Worm (Caenorhabditis elegans) whole organism, early embryonic: ENCODE results near the gene clc-2.

Experiments
- B0310.2 ChIP-seq: sonication (generic microtip); optimal IDR thresholded peaks from 2 replicates; lab custom pipeline; 2016; ENCODE audit warnings: mild to moderate bottlenecking, missing genetic modification characterization, missing compliant biosample characterization
- F13C5.2 ChIP-seq: sonication (generic microtip); optimal IDR thresholded peaks from 2 replicates; lab custom pipeline; 2017; ENCODE audit warnings: mild to moderate bottlenecking, missing genetic modification characterization, inconsistent platforms, missing compliant biosample characterization
- aly-1 ChIP-seq: sonication (generic microtip); optimal IDR thresholded peaks from 2 replicates; lab custom pipeline; 2016; ENCODE audit warnings: missing genetic modification characterization, missing compliant biosample characterization
- ama-1 ChIP-seq: fragments of 150-350 bp; optimal IDR thresholded peaks from 2 replicates; lab custom pipeline; 2014
- ceh-13 ChIP-seq: fragments of 200-800 bp; sonication (Bioruptor generic); optimal IDR thresholded peaks from 2 replicates; lab custom pipeline; 2018; ENCODE audit warnings: mild to moderate bottlenecking, missing genetic modification characterization, missing compliant biosample characterization
- ceh-36 ChIP-seq: sonication (generic microtip); optimal IDR thresholded peaks from 2 replicates; lab custom pipeline; 2016; ENCODE audit warnings: missing genetic modification characterization, inconsistent platforms, missing compliant biosample characterization
- ets-7 ChIP-seq: sonication (generic microtip); optimal IDR thresholded peaks from 2 replicates; lab custom pipeline; 2016; ENCODE audit warnings: missing genotype, missing genetic modification characterization, missing compliant biosample characterization
- flt-1 ChIP-seq: fragments of 200-800 bp; sonication (Bioruptor generic); IDR thresholded peaks from 2 replicates; pipeline ENCODE4 v1.3.6; 2022; ENCODE audit warnings: missing genetic modification characterization, missing compliant biosample characterization
- hmbx-1 ChIP-seq: sonication (generic microtip); optimal IDR thresholded peaks from 2 replicates; lab custom pipeline; 2016; ENCODE audit warnings: mild to moderate bottlenecking, missing genetic modification characterization, missing compliant biosample characterization
- hmg-4 ChIP-seq: fragments of 200-800 bp; sonication (Bioruptor generic); optimal IDR thresholded peaks from 2 replicates; lab custom pipeline; 2018; ENCODE audit warnings: mild to moderate bottlenecking, missing genetic modification characterization, missing compliant biosample characterization
- hnd-1 ChIP-seq: sonication (generic microtip); optimal IDR thresholded peaks from 2 replicates; lab custom pipeline; 2016; ENCODE audit warnings: missing genetic modification characterization, missing compliant biosample characterization
- pes-1 ChIP-seq: fragments of 200-800 bp; sonication (Bioruptor generic); IDR thresholded peaks from 2 replicates; pipeline ENCODE4 v1.3.6; 2022; ENCODE audit warnings: missing genetic modification reagents, missing genetic modification characterization, missing compliant biosample characterization
- scrt-1 ChIP-seq: fragments of 200-800 bp; sonication (Bioruptor generic); IDR thresholded peaks from 2 replicates; pipeline ENCODE4 v1.3.6; 2022; ENCODE audit warnings: missing genetic modification characterization, missing compliant biosample characterization
- sea-1 ChIP-seq: fragments of 200-800 bp; sonication (Bioruptor generic); conservative IDR thresholded peaks from 2 replicates; pipeline ENCODE4 v1.3.6; 2022; ENCODE audit warnings: missing genetic modification characterization, missing compliant biosample characterization
- tbx-11 ChIP-seq: fragments of 200-800 bp; sonication (Bioruptor generic); IDR thresholded peaks from 2 replicates; pipeline ENCODE4 v1.3.6; 2022; ENCODE audit warnings: missing genetic modification characterization, missing compliant biosample characterization
- tbx-37 ChIP-seq: fragments of 200-800 bp; sonication (Bioruptor generic); conservative IDR thresholded peaks from 2 replicates; pipeline ENCODE4 v1.3.6; 2022; ENCODE audit warnings: missing genetic modification reagents, missing genetic modification characterization, missing compliant biosample characterization
- tra-4 ChIP-seq: sonication (generic microtip); optimal IDR thresholded peaks from 2 replicates; lab custom pipeline; 2017; ENCODE audit warnings: missing genetic modification characterization, missing compliant biosample characterization

Gene clc-2

ce11 chrX:7407749-7408148, 23.5 kb upstream of the clc-2 start:
- TF ChIP-seq hmbx-1 (no peak), hnd-1 (tag; lab: Kevin White, UChicago) (no peak), flt-1 (GFP tag; lab: Robert Waterston, UW) (no peak), ama-1 (lab: Kevin White, UChicago) (no peak), ceh-13 (GFP tag; lab: Kevin White, UChicago) (no peak), aly-1 (tag; lab: Kevin White, UChicago) (no peak), ceh-36 (tag; lab: Kevin White, UChicago) (no peak), hmg-4 (no peak), tra-4 (tag; lab: Kevin White, UChicago) (no peak), sea-1 (GFP tag; lab: Robert Waterston, UW) (no peak), tbx-11 (GFP tag; lab: Robert Waterston, UW) (no peak)

ce11 chrX:7409030-7409429, 22.2 kb upstream of the clc-2 start:
- TF ChIP-seq scrt-1 (GFP tag; lab: Robert Waterston, UW) (no peak), tbx-37 (no peak), tbx-11 (GFP tag; lab: Robert Waterston, UW) (no peak), F13C5.2 (tag; lab: Kevin White, UChicago) (no peak), hmg-4 (no peak), tra-4 (tag; lab: Kevin White, UChicago) (no peak), ets-7 (no peak), hmbx-1 (no peak), pes-1 (no peak), ceh-13 (GFP tag; lab: Kevin White, UChicago) (no peak), sea-1 (GFP tag; lab: Robert Waterston, UW) (no peak), flt-1 (GFP tag; lab: Robert Waterston, UW) (no peak), B0310.2 (tag; lab: Kevin White, UChicago) (no peak), aly-1 (tag; lab: Kevin White, UChicago) (no peak), ceh-36 (tag; lab: Kevin White, UChicago) (no peak), hnd-1 (tag; lab: Kevin White, UChicago) (no peak), ama-1 (lab: Kevin White, UChicago) (no peak)

- TF ChIP-seq ceh-13 (GFP tag; lab: Kevin White, UChicago) (no peak), ets-7 (no peak), ceh-36 (tag; lab: Kevin White, UChicago) (no peak), aly-1 (tag; lab: Kevin White, UChicago) (no peak), F13C5.2 (tag; lab: Kevin White, UChicago) (no peak)
Measured at ce11 chrX:7409935-7410334, 21.3 kb upstream of the clc-2 start, which contains the start of gene C10A4.2. TSS of gene C10A4.2 (plus strand) at chrX:7410235.

ce11 chrX:7415420-7415819, 15.8 kb upstream of the clc-2 start, which contains the start of gene C10A4.7:
TSS of gene C10A4.7 (minus strand) at chrX:7415520.
- no peak for TF ChIP-seq tbx-37
- no peak for TF ChIP-seq ama-1 (lab: Kevin White, UChicago)
- no peak for TF ChIP-seq hmbx-1
- TF ChIP-seq flt-1 (GFP tag; lab: Robert Waterston, UW), result no peak
- TF ChIP-seq F13C5.2 (tag; lab: Kevin White, UChicago), result no peak
- no peak for TF ChIP-seq pes-1
- no peak for TF ChIP-seq hmg-4
- no peak for TF ChIP-seq sea-1 (GFP tag; lab: Robert Waterston, UW)

ce11 chrX:7416082-7416481, 15.2 kb upstream of the clc-2 start, which contains the start of gene C10A4.1:
TSS of gene C10A4.1 (plus strand) at chrX:7416382.
- TF ChIP-seq hmg-4 (no peak), tra-4 (tag; lab: Kevin White, UChicago) (no peak), pes-1 (no peak), aly-1 (tag; lab: Kevin White, UChicago) (no peak), ceh-13 (GFP tag; lab: Kevin White, UChicago) (no peak), hmbx-1 (no peak), tbx-11 (GFP tag; lab: Robert Waterston, UW) (no peak), B0310.2 (tag; lab: Kevin White, UChicago) (no peak), tbx-37 (no peak), ceh-36 (tag; lab: Kevin White, UChicago) (no peak), sea-1 (GFP tag; lab: Robert Waterston, UW) (no peak), F13C5.2 (tag; lab: Kevin White, UChicago) (no peak), ets-7 (no peak), ama-1 (lab: Kevin White, UChicago) (no peak), scrt-1 (GFP tag; lab: Robert Waterston, UW) (no peak), flt-1 (GFP tag; lab: Robert Waterston, UW) (no peak)

ce11 chrX:7420571-7420970, 10.7 kb upstream of the clc-2 start, which contains the start of gene C10A4.9:
TSS of gene C10A4.9 (plus strand) at chrX:7420871.
- TF ChIP-seq hnd-1 (tag; lab: Kevin White, UChicago) (no peak), tra-4 (tag; lab: Kevin White, UChicago) (no peak), flt-1 (GFP tag; lab: Robert Waterston, UW) (no peak), B0310.2 (tag; lab: Kevin White, UChicago) (no peak), ama-1 (lab: Kevin White, UChicago) (no peak), tbx-11 (GFP tag; lab: Robert Waterston, UW) (no peak), hmbx-1 (no peak), ceh-13 (GFP tag; lab: Kevin White, UChicago) (no peak), ets-7 (no peak), scrt-1 (GFP tag; lab: Robert Waterston, UW) (no peak), tbx-37 (no peak)

- TF ChIP-seq tbx-11 (GFP tag; lab: Robert Waterston, UW) (no peak), flt-1 (GFP tag; lab: Robert Waterston, UW) (no peak)
Measured at ce11 chrX:7424813-7425212, 6.5 kb upstream of the clc-2 start, which contains the start of gene mnm-2. TSS of gene mnm-2 (minus strand) at chrX:7424913.

- TF ChIP-seq ceh-36 (tag; lab: Kevin White, UChicago) (no peak), sea-1 (GFP tag; lab: Robert Waterston, UW) (no peak), ama-1 (lab: Kevin White, UChicago) (no peak), F13C5.2 (tag; lab: Kevin White, UChicago) (no peak)
Measured at ce11 chrX:7430483-7430882, 782 bp upstream of the clc-2 start.
